Fruit fly (Drosophila melanogaster) whole organism, embryonic: ENCODE measurements around the gene CG32971.

Experiments
- Abd-B ChIP-seq: fragments of 200-800 bp; sonication (Bioruptor generic); optimal IDR thresholded peaks from 2 replicates; lab custom pipeline; 2018; ENCODE audit warnings: missing biosample characterization, mild to moderate bottlenecking, missing genetic modification characterization, moderate library complexity
- CG17361 ChIP-seq: fragments of 200-800 bp; sonication (Bioruptor generic); IDR thresholded peaks from 3 replicates; pipeline ENCODE4 v1.3.6; 2022; ENCODE audit warnings: missing biosample characterization, missing genetic modification characterization
- CG2875 ChIP-seq: fragments of 200-800 bp; sonication (Bioruptor generic); optimal IDR thresholded peaks from 2 replicates; lab custom pipeline; 2017; ENCODE audit warnings: missing biosample characterization, mild to moderate bottlenecking, missing genetic modification characterization, missing genetic modification reagents
- CG33557 ChIP-seq: fragments of 200-800 bp; sonication (Bioruptor generic); optimal IDR thresholded peaks from 2 replicates; lab custom pipeline; 2019; ENCODE audit warnings: missing biosample characterization, mild to moderate bottlenecking, missing genetic modification characterization, moderate library complexity
- CG7963 ChIP-seq: fragments of 200-800 bp; sonication (Bioruptor generic); IDR thresholded peaks from 3 replicates; pipeline ENCODE4 v1.3.6; 2022; ENCODE audit warnings: missing biosample characterization, missing genetic modification characterization; ENCODE audit not compliant: partially characterized antibody
- Dll ChIP-seq: fragments of 200-800 bp; sonication (Bioruptor generic); IDR thresholded peaks from 4 replicates; pipeline ENCODE4 v1.3.6; 2022; ENCODE audit warnings: missing biosample characterization, missing genetic modification characterization; ENCODE audit not compliant: partially characterized antibody
- Dp ChIP-seq: fragments of 200-800 bp; sonication (Bioruptor generic); optimal IDR thresholded peaks from 2 replicates; lab custom pipeline; 2018; ENCODE audit warnings: missing biosample characterization, mild to moderate bottlenecking, missing genetic modification characterization, moderate library complexity
- HLH3B ChIP-seq: fragments of 200-800 bp; sonication (Bioruptor generic); IDR thresholded peaks from 2 replicates; pipeline ENCODE4 v1.3.6; 2022; ENCODE audit warnings: missing biosample characterization, missing genetic modification characterization
- Hr3 ChIP-seq: fragments of 200-800 bp; sonication (Bioruptor generic); optimal IDR thresholded peaks from 3 replicates; lab custom pipeline; 2016; ENCODE audit warnings: missing biosample characterization, missing genetic modification characterization
- Lpt ChIP-seq: fragments of >200 bp; optimal IDR thresholded peaks from 2 replicates; lab custom pipeline; 2018; ENCODE audit warnings: missing biosample characterization, missing genetic modification characterization
- Mad ChIP-seq: fragments of 200-800 bp; sonication (Bioruptor generic); optimal IDR thresholded peaks from 2 replicates; lab custom pipeline; 2016; ENCODE audit warnings: missing biosample characterization, missing genetic modification characterization
- Max ChIP-seq: fragments of 200-800 bp; sonication (Bioruptor generic); optimal IDR thresholded peaks from 2 replicates; lab custom pipeline; 2016; ENCODE audit warnings: missing biosample characterization, mild to moderate bottlenecking, missing genetic modification characterization
- Med ChIP-seq: fragments of 200-800 bp; sonication (Bioruptor generic); peaks from one replicate; lab custom pipeline; 2016; ENCODE audit warnings: missing biosample characterization, missing genetic modification characterization, mild to moderate bottlenecking, inconsistent platforms, moderate library complexity
- NK7.1 ChIP-seq: fragments of 200-800 bp; sonication (Bioruptor generic); optimal IDR thresholded peaks from 3 replicates; lab custom pipeline; 2016; ENCODE audit warnings: missing biosample characterization, missing genetic modification characterization
- Six4 ChIP-seq: fragments of 200-800 bp; sonication (Bioruptor generic); optimal IDR thresholded peaks from 2 replicates; lab custom pipeline; 2016; ENCODE audit warnings: missing biosample characterization, missing genetic modification characterization
- Sox100B ChIP-seq: fragments of 200-800 bp; sonication (Bioruptor generic); optimal IDR thresholded peaks from 3 replicates; lab custom pipeline; 2018; ENCODE audit warnings: missing biosample characterization, mild to moderate bottlenecking, missing genetic modification characterization
- chinmo ChIP-seq: fragments of 200-800 bp; sonication (Bioruptor generic); IDR thresholded peaks from 4 replicates; pipeline ENCODE4 v1.3.6; 2022; ENCODE audit warnings: missing biosample characterization, missing genetic modification characterization; ENCODE audit not compliant: partially characterized antibody
- row ChIP-seq: fragments of 200-800 bp; sonication (Bioruptor generic); IDR thresholded peaks from 3 replicates; pipeline ENCODE4 v1.3.6; 2022; ENCODE audit warnings: missing biosample characterization, missing genetic modification characterization
- sr ChIP-seq: fragments of 200-800 bp; sonication (Bioruptor generic); IDR thresholded peaks from 3 replicates; pipeline ENCODE4 v1.3.6; 2022; ENCODE audit warnings: missing biosample characterization, missing genetic modification characterization

CG32971 gene

dm6 chr2L:14318600-14318999 is 44.0 kb downstream of the CG32971 start (continued):
- TF ChIP-seq Abd-B (no peak), Lpt (no peak), HLH3B (GFP tag; lab: Robert Waterston, UW) (peak; percentile 32; the same call in 1 of the 2 replicates), Dll (GFP tag; lab: Robert Waterston, UW) (no peak), Sox100B (no peak), row (GFP tag; lab: Robert Waterston, UW) (0 out of 3 replicates have a peak, but pooled peaks have one; percentile 11), chinmo (GFP tag; lab: Robert Waterston, UW) (0 out of 4 replicates have a peak, but pooled peaks have one; percentile 14), Mad (GFP tag; lab: Kevin White, UChicago) (no peak), CG2875 (GFP tag; lab: Kevin White, UChicago) (no peak), Hr3 (GFP tag; lab: Kevin White, UChicago) (no peak), CG33557 (GFP tag; lab: Kevin White, UChicago) (no peak), NK7.1 (GFP tag; lab: Kevin White, UChicago) (no peak), CG7963 (no peak), CG17361 (no peak), Six4 (GFP tag; lab: Kevin White, UChicago) (no peak)

- peak; percentile 11 for TF ChIP-seq Med (GFP tag; lab: Kevin White, UChicago)
- TF ChIP-seq Max: no peak
- peak; percentile 97 for TF ChIP-seq sr (GFP tag; lab: Robert Waterston, UW)
- TF ChIP-seq Dp (GFP tag; lab: Kevin White, UChicago): no peak
These were observed 44.4 kb downstream of the CG32971 start for dm6 chr2L:14319005-14319404.
